Fruit fly (Drosophila melanogaster) whole organism, embryonic: Measurements from ENCODE around the gene CG13408.

Experiments
- Antp ChIP-seq: fragments of 200-800 bp; sonication (Bioruptor generic); optimal IDR thresholded peaks from 3 replicates; lab custom pipeline; 2016; ENCODE audit warnings: missing biosample characterization, missing genetic modification characterization
- Awh ChIP-seq: fragments of 200-800 bp; sonication (Bioruptor generic); IDR thresholded peaks from 2 replicates; pipeline ENCODE4, ENCODE4 v1.3.6; 2022; ENCODE audit warnings: missing biosample characterization, missing genetic modification characterization
- CG10274 ChIP-seq: fragments of 200-800 bp; sonication (Bioruptor generic); optimal IDR thresholded peaks from 3 replicates; lab custom pipeline; 2017; ENCODE audit warnings: missing biosample characterization, mild to moderate bottlenecking, missing genetic modification characterization
- CG11085 ChIP-seq: fragments of 200-800 bp; sonication (Bioruptor generic); IDR thresholded peaks from 2 replicates; pipeline ENCODE4 v1.3.6; 2022; ENCODE audit warnings: missing biosample characterization, missing genetic modification characterization
- CG11456 ChIP-seq: fragments of 200-800 bp; sonication (Bioruptor generic); IDR thresholded peaks from 3 replicates; pipeline ENCODE4 v1.3.6; 2022; ENCODE audit warnings: missing biosample characterization, missing genetic modification characterization
- CG13775 ChIP-seq: fragments of 200-800 bp; sonication (Bioruptor generic); optimal IDR thresholded peaks from 3 replicates; lab custom pipeline; 2017; ENCODE audit warnings: missing biosample characterization, mild to moderate bottlenecking, missing genetic modification characterization
- CG15011 ChIP-seq: fragments of 200-800 bp; sonication (Bioruptor generic); optimal IDR thresholded peaks from 3 replicates; lab custom pipeline; 2018; ENCODE audit warnings: missing biosample characterization, mild to moderate bottlenecking, missing genetic modification characterization
- CG18262 ChIP-seq: fragments of 200-800 bp; optimal IDR thresholded peaks from 3 replicates; lab custom pipeline; 2019; ENCODE audit warnings: missing biosample characterization, mild to moderate bottlenecking, missing genetic modification characterization, moderate library complexity
- CG18476 ChIP-seq: fragments of 200-800 bp; sonication (Bioruptor generic); optimal IDR thresholded peaks from 2 replicates; lab custom pipeline; 2016; ENCODE audit warnings: missing biosample characterization, mild to moderate bottlenecking, missing genetic modification characterization
- CG18764 ChIP-seq: fragments of 200-800 bp; sonication (Bioruptor generic); optimal IDR thresholded peaks from 3 replicates; lab custom pipeline; 2016; ENCODE audit warnings: missing biosample characterization, missing genetic modification characterization
- CG2199 ChIP-seq: fragments of 200-800 bp; sonication (Bioruptor generic); IDR thresholded peaks from 3 replicates; pipeline ENCODE4 v1.3.6; 2022; ENCODE audit warnings: missing biosample characterization, missing genetic modification characterization
- CG30020 ChIP-seq: fragments of 200-800 bp; optimal IDR thresholded peaks from 2 replicates; lab custom pipeline; 2019; ENCODE audit warnings: missing biosample characterization, mild to moderate bottlenecking, missing genetic modification characterization, moderate library complexity
- CG32767 ChIP-seq: fragments of 200-800 bp; sonication (Bioruptor generic); IDR thresholded peaks from 2 replicates; pipeline ENCODE4 v1.3.6; 2022; ENCODE audit warnings: missing biosample characterization, missing genetic modification characterization
- CG32772 ChIP-seq: fragments of 200-800 bp; sonication (Bioruptor generic); IDR thresholded peaks from 2 replicates; pipeline ENCODE4 v1.3.6; 2022; ENCODE audit warnings: missing biosample characterization, missing genetic modification characterization
- CG4404 ChIP-seq: fragments of 200-800 bp; sonication (Bioruptor generic); IDR thresholded peaks from 2 replicates; pipeline ENCODE4 v1.3.6; 2022; ENCODE audit warnings: missing biosample characterization, missing genetic modification characterization
- CG5953 ChIP-seq: fragments of 200-800 bp; sonication (Bioruptor generic); IDR thresholded peaks from 2 replicates; pipeline ENCODE4 v1.3.6; 2022; ENCODE audit warnings: missing biosample characterization, missing genetic modification characterization
- CG6272 ChIP-seq: fragments of 200-800 bp; sonication (Bioruptor generic); IDR thresholded peaks from 2 replicates; pipeline ENCODE4 v1.3.6; 2022; ENCODE audit warnings: missing biosample characterization, missing genetic modification characterization
- CG6654 ChIP-seq: fragments of 200-800 bp; sonication (Bioruptor generic); optimal IDR thresholded peaks from 2 replicates; lab custom pipeline; 2017; ENCODE audit warnings: missing biosample characterization, mild to moderate bottlenecking, missing genetic modification characterization
- CG6689 ChIP-seq: fragments of 200-800 bp; sonication (Bioruptor generic); IDR thresholded peaks from 2 replicates; pipeline ENCODE4 v1.3.6; 2022; ENCODE audit warnings: missing biosample characterization, missing genetic modification characterization
- CG7963 ChIP-seq: fragments of 200-800 bp; sonication (Bioruptor generic); IDR thresholded peaks from 3 replicates; pipeline ENCODE4 v1.3.6; 2022; ENCODE audit warnings: missing biosample characterization, missing genetic modification characterization; ENCODE audit not compliant: partially characterized antibody
- CG8944 ChIP-seq: fragments of 200-800 bp; sonication (Bioruptor generic); optimal IDR thresholded peaks from 3 replicates; lab custom pipeline; 2016; ENCODE audit warnings: missing biosample characterization, missing genetic modification characterization
- CG9727 ChIP-seq: fragments of 200-800 bp; sonication (Bioruptor generic); optimal IDR thresholded peaks from 3 replicates; lab custom pipeline; 2017; ENCODE audit warnings: missing biosample characterization, mild to moderate bottlenecking, missing genetic modification characterization
- Camta ChIP-seq: fragments of 200-800 bp; sonication (Bioruptor generic); optimal IDR thresholded peaks from 2 replicates; lab custom pipeline; 2016; ENCODE audit warnings: missing biosample characterization, missing genetic modification characterization
- E2f1 ChIP-seq: fragments of 200-800 bp; sonication (Bioruptor generic); IDR thresholded peaks from 2 replicates; pipeline ENCODE4 v1.3.6; 2022; ENCODE audit warnings: missing biosample characterization, missing genetic modification characterization
- H2.0 ChIP-seq: fragments of 200-800 bp; sonication (Bioruptor generic); IDR thresholded peaks from 2 replicates; pipeline ENCODE4 v1.3.6; 2022; ENCODE audit warnings: missing biosample characterization, missing genetic modification characterization
- Hsf ChIP-seq: fragments of 200-800 bp; sonication (Bioruptor generic); optimal IDR thresholded peaks from 3 replicates; lab custom pipeline; 2016; ENCODE audit warnings: missing biosample characterization, missing genetic modification characterization
- Kr ChIP-seq: fragments of 200-800 bp; sonication (Bioruptor generic); optimal IDR thresholded peaks from 2 replicates; lab custom pipeline; 2017; ENCODE audit warnings: missing biosample characterization, mild to moderate bottlenecking, missing genetic modification characterization
- Lhr ChIP-seq: fragments of 200-800 bp; sonication (Bioruptor generic); optimal IDR thresholded peaks from 3 replicates; lab custom pipeline; 2017; ENCODE audit warnings: mild to moderate bottlenecking, missing biosample characterization, missing genetic modification reagents, missing genetic modification characterization
- Max ChIP-seq: fragments of 200-800 bp; sonication (Bioruptor generic); optimal IDR thresholded peaks from 2 replicates; lab custom pipeline; 2016; ENCODE audit warnings: missing biosample characterization, mild to moderate bottlenecking, missing genetic modification characterization
- Med ChIP-seq: fragments of 200-800 bp; sonication (Bioruptor generic); peaks from one replicate; lab custom pipeline; 2016; ENCODE audit warnings: missing biosample characterization, missing genetic modification characterization, mild to moderate bottlenecking, inconsistent platforms, moderate library complexity
- Oli ChIP-seq: fragments of 200-800 bp; sonication (Bioruptor generic); optimal IDR thresholded peaks from 2 replicates; lab custom pipeline; 2018; ENCODE audit warnings: missing biosample characterization, mild to moderate bottlenecking, missing genetic modification characterization, moderate library complexity
- Sox100B ChIP-seq: fragments of 200-800 bp; sonication (Bioruptor generic); optimal IDR thresholded peaks from 3 replicates; lab custom pipeline; 2018; ENCODE audit warnings: missing biosample characterization, mild to moderate bottlenecking, missing genetic modification characterization
- Ssrp ChIP-seq: fragments of 200-800 bp; sonication (Bioruptor generic); optimal IDR thresholded peaks from 2 replicates; lab custom pipeline; 2018; ENCODE audit warnings: missing biosample characterization, mild to moderate bottlenecking, missing genetic modification characterization, moderate library complexity
- Xrp1 ChIP-seq: fragments of 200-800 bp; sonication (Bioruptor generic); IDR thresholded peaks from 2 replicates; pipeline ENCODE4 v1.3.6; 2022; ENCODE audit warnings: missing biosample characterization, missing genetic modification characterization
- ac ChIP-seq: fragments of 200-800 bp; sonication (Bioruptor generic); optimal IDR thresholded peaks from 3 replicates; lab custom pipeline; 2017; ENCODE audit warnings: missing biosample characterization, mild to moderate bottlenecking, missing genetic modification characterization
- ara ChIP-seq: fragments of 200-800 bp; sonication (Bioruptor generic); IDR thresholded peaks from 2 replicates; pipeline ENCODE4 v1.3.6; 2022; ENCODE audit warnings: missing biosample characterization, missing genetic modification characterization
- ase ChIP-seq: fragments of 200-800 bp; sonication (Bioruptor generic); IDR thresholded peaks from 3 replicates; pipeline ENCODE4 v1.3.6; 2022; ENCODE audit warnings: missing biosample characterization, missing genetic modification characterization
- az2 ChIP-seq: fragments of 200-800 bp; sonication (Bioruptor generic); optimal IDR thresholded peaks from 3 replicates; lab custom pipeline; 2016; ENCODE audit warnings: missing biosample characterization, missing genetic modification characterization
- chinmo ChIP-seq: fragments of 200-800 bp; sonication (Bioruptor generic); IDR thresholded peaks from 4 replicates; pipeline ENCODE4 v1.3.6; 2022; ENCODE audit warnings: missing biosample characterization, missing genetic modification characterization; ENCODE audit not compliant: partially characterized antibody
- dmrt11E ChIP-seq: fragments of 200-800 bp; sonication (Bioruptor generic); optimal IDR thresholded peaks from 3 replicates; lab custom pipeline; 2018; ENCODE audit warnings: missing biosample characterization, mild to moderate bottlenecking, missing genetic modification characterization, moderate library complexity
- dysf ChIP-seq: fragments of 200-800 bp; sonication (Bioruptor generic); IDR thresholded peaks from 3 replicates; pipeline ENCODE4 v1.3.6; 2022; ENCODE audit warnings: missing biosample characterization, missing genetic modification characterization
- ems ChIP-seq: fragments of 200-800 bp; sonication (Bioruptor generic); optimal IDR thresholded peaks from 3 replicates; lab custom pipeline; 2016; ENCODE audit warnings: missing biosample characterization, missing genetic modification characterization
- ftz-f1 ChIP-seq: fragments of 200-800 bp; sonication (Bioruptor generic); optimal IDR thresholded peaks from 2 replicates; lab custom pipeline; 2016; ENCODE audit warnings: missing biosample characterization, missing genetic modification characterization
- hth ChIP-seq: fragments of >200 bp; optimal IDR thresholded peaks from 2 replicates; lab custom pipeline; 2017; ENCODE audit warnings: inconsistent platforms
- ken ChIP-seq: fragments of 200-800 bp; sonication (Bioruptor generic); IDR thresholded peaks from 3 replicates; pipeline ENCODE4 v1.3.6; 2022; ENCODE audit warnings: missing biosample characterization, missing genetic modification characterization
- otp ChIP-seq: fragments of 200-800 bp; sonication (Bioruptor generic); IDR thresholded peaks from 3 replicates; pipeline ENCODE4, ENCODE4 v1.3.6; 2022; ENCODE audit warnings: missing biosample characterization, missing genetic modification characterization
- sens ChIP-seq: fragments of 200-800 bp; sonication (Bioruptor generic); peaks from one replicate; lab custom pipeline; 2016; ENCODE audit warnings: missing biosample characterization, missing genetic modification characterization
- sim ChIP-seq: fragments of 200-800 bp; sonication (Bioruptor generic); IDR thresholded peaks from 2 replicates; pipeline ENCODE4 v1.3.6; 2022; ENCODE audit warnings: missing biosample characterization, missing genetic modification characterization
- sisA ChIP-seq: fragments of 200-800 bp; sonication (Bioruptor generic); IDR thresholded peaks from 2 replicates; pipeline ENCODE4 v1.3.6; 2022; ENCODE audit warnings: missing biosample characterization, missing genetic modification characterization
- so ChIP-seq: fragments of 200-800 bp; sonication (Bioruptor generic); IDR thresholded peaks from 3 replicates; pipeline ENCODE4 v1.3.6; 2022; ENCODE audit warnings: missing biosample characterization, missing genetic modification characterization
- sqz ChIP-seq: fragments of 200-800 bp; sonication (Bioruptor generic); optimal IDR thresholded peaks from 3 replicates; lab custom pipeline; 2018; ENCODE audit warnings: missing biosample characterization, mild to moderate bottlenecking, missing genetic modification characterization
- zfh1 ChIP-seq: fragments of 200-800 bp; sonication (Bioruptor generic); IDR thresholded peaks from 3 replicates; pipeline ENCODE4 v1.3.6; 2022; ENCODE audit warnings: missing biosample characterization, missing genetic modification characterization

Gene CG13408

dm6 chr3R:22039480-22039879, 40.7 kb upstream of the CG13408 start (continued):
- TF ChIP-seq CG18476 (GFP tag; lab: Kevin White, UChicago), result peak; percentile 18
- peak; percentile 72 for TF ChIP-seq Awh (GFP tag; lab: Robert Waterston, UW)
- TF ChIP-seq Antp (GFP tag; lab: Kevin White, UChicago), result peak; percentile 29
- TF ChIP-seq CG11085 (GFP tag; lab: Robert Waterston, UW), result 0 out of 2 replicates have a peak, but pooled peaks have one; percentile 10
- TF ChIP-seq Ssrp (tag; lab: Kevin White, UChicago), result peak; percentile 45
- TF ChIP-seq hth, result no peak
- peak; percentile 15 for TF ChIP-seq Max (GFP tag; lab: Kevin White, UChicago)
- TF ChIP-seq CG13775 (GFP tag; lab: Kevin White, UChicago), result peak; percentile 29
- TF ChIP-seq CG7963, result no peak
- peak; percentile 59 for TF ChIP-seq sisA (GFP tag; lab: Robert Waterston, UW)
- peak; percentile 82 for TF ChIP-seq Xrp1 (GFP tag; lab: Robert Waterston, UW)
- no peak for TF ChIP-seq Sox100B (GFP tag; lab: Kevin White, UChicago)
- TF ChIP-seq CG5953 (GFP tag; lab: Robert Waterston, UW), result peak; percentile 70
- TF ChIP-seq CG15011 (GFP tag; lab: Kevin White, UChicago), result no peak
- TF ChIP-seq CG6689 (GFP tag; lab: Robert Waterston, UW), result peak; percentile 62
- TF ChIP-seq CG18262 (tag; lab: Kevin White, UChicago), result peak; percentile 55
- TF ChIP-seq E2f1 (GFP tag; lab: Robert Waterston, UW), result peak; percentile 53
- peak; percentile 45 for TF ChIP-seq Hsf (GFP tag; lab: Kevin White, UChicago)
- peak; percentile 11 for TF ChIP-seq dmrt11E (tag; lab: Kevin White, UChicago)
- 0 out of 2 replicates have a peak, but pooled peaks have one; percentile 6 for TF ChIP-seq CG6272
- TF ChIP-seq ara (GFP tag; lab: Robert Waterston, UW), result peak; percentile 60
- no peak for TF ChIP-seq CG6654 (GFP tag; lab: Kevin White, UChicago)
- peak; percentile 2 for TF ChIP-seq Camta
- TF ChIP-seq H2.0 (GFP tag; lab: Robert Waterston, UW), result peak; percentile 71
- TF ChIP-seq CG4404 (GFP tag; lab: Robert Waterston, UW), result peak; percentile 49
- TF ChIP-seq Kr, result no peak
- peak; percentile 10 for TF ChIP-seq CG8944 (GFP tag; lab: Kevin White, UChicago)
- TF ChIP-seq ems (GFP tag; lab: Kevin White, UChicago), result peak; percentile 29
- TF ChIP-seq CG30020 (tag; lab: Kevin White, UChicago), result no peak
- TF ChIP-seq CG9727, result peak; percentile 26
- peak; percentile 65 for TF ChIP-seq CG32767
- peak; percentile 69; the same call in 1 of the 3 replicates for TF ChIP-seq so (GFP tag; lab: Robert Waterston, UW)
- peak; percentile 61; the same call in 1 of the 3 replicates for TF ChIP-seq ken (GFP tag; lab: Robert Waterston, UW)
- TF ChIP-seq ftz-f1 (GFP tag; lab: Kevin White, UChicago), result no peak
- no peak for TF ChIP-seq chinmo (GFP tag; lab: Robert Waterston, UW)
- peak; percentile 68; the same call in 1 of the 3 replicates for TF ChIP-seq otp
- peak; percentile 71 for TF ChIP-seq az2
- no peak for TF ChIP-seq CG10274 (GFP tag; lab: Kevin White, UChicago)
- peak; percentile 72; the same call in 2 of the 3 replicates for TF ChIP-seq ase (GFP tag; lab: Robert Waterston, UW)
- no peak for TF ChIP-seq Lhr
- TF ChIP-seq CG11456 (GFP tag; lab: Robert Waterston, UW), result 0 out of 3 replicates have a peak, but pooled peaks have one; percentile 21
- peak; percentile 93 for TF ChIP-seq sens (GFP tag; lab: Kevin White, UChicago)
- TF ChIP-seq sqz (GFP tag; lab: Kevin White, UChicago), result no peak
- TF ChIP-seq CG32772 (GFP tag; lab: Robert Waterston, UW), result peak; percentile 54
- TF ChIP-seq dysf (GFP tag; lab: Robert Waterston, UW), result peak; percentile 55; the same call in 2 of the 3 replicates
- TF ChIP-seq zfh1 (GFP tag; lab: Robert Waterston, UW), result peak; percentile 86
- peak; percentile 54 for TF ChIP-seq Oli
- peak; percentile 79 for TF ChIP-seq Med (GFP tag; lab: Kevin White, UChicago)
- peak; percentile 74; the same call in 1 of the 2 replicates for TF ChIP-seq sim (GFP tag; lab: Robert Waterston, UW)
- no peak for TF ChIP-seq ac (GFP tag; lab: Kevin White, UChicago)
- no peak for TF ChIP-seq CG18764 (GFP tag; lab: Kevin White, UChicago)
- no peak for TF ChIP-seq CG2199 (GFP tag; lab: Robert Waterston, UW)
